Worm (Caenorhabditis elegans) whole organism, L4 larva: Measurements from ENCODE around the gene ttr-16.

ENCODE experiments used
- ZK546.5 ChIP-seq, 2 experiments: sonication (generic microtip); optimal IDR thresholded peaks; 2 replicates each; lab custom pipeline; 2017; ENCODE audit warnings: missing biosample characterization in 2 of 2, missing genetic modification characterization in 2 of 2
- arid-1 ChIP-seq: fragments of 200-800 bp; sonication (Bioruptor generic); conservative IDR thresholded peaks from 2 replicates; pipeline ENCODE4 v1.3.6; 2022; ENCODE audit warnings: missing genetic modification reagents, missing genetic modification characterization, missing compliant biosample characterization
- attf-4 ChIP-seq: sonication (generic microtip); optimal IDR thresholded peaks from 3 replicates; lab custom pipeline; 2017; ENCODE audit warnings: missing biosample characterization, missing genetic modification characterization
- dmd-9 ChIP-seq: fragments of 200-800 bp; sonication (Bioruptor generic); IDR thresholded peaks from 2 replicates; pipeline ENCODE4 v1.3.6; 2022; ENCODE audit warnings: missing genetic modification reagents, missing genetic modification characterization, missing compliant biosample characterization
- hlh-30 ChIP-seq: sonication (generic microtip); optimal IDR thresholded peaks from 2 replicates; lab custom pipeline; 2017; ENCODE audit warnings: antibody characterized with exemption, mild to moderate bottlenecking, missing genetic modification characterization, missing compliant biosample characterization; ENCODE audit not compliant: insufficient read depth
- nhr-41 ChIP-seq: fragments of 200-800 bp; sonication (Bioruptor generic); IDR thresholded peaks from 2 replicates; pipeline ENCODE4 v1.3.6; 2022; ENCODE audit warnings: missing genetic modification reagents, missing genetic modification characterization, missing compliant biosample characterization
- pha-4 ChIP-seq, 2 experiments: fragments of 150-350 bp in 1 of 2; fragments of 200-800 bp in 1 of 2; sonication (Bioruptor generic) in 1 of 2; IDR thresholded peaks in 1 of 2; optimal IDR thresholded peaks in 1 of 2; 2 replicates each; pipeline versions ENCODE4 v1.3.6 to Lab custom; 2014 to 2022; ENCODE audit warnings: missing genetic modification characterization in 2 of 2, missing genetic modification reagents in 2 of 2, missing biosample characterization in 1 of 2, missing compliant biosample characterization in 1 of 2
- pqm-1 ChIP-seq: sonication (generic microtip); optimal IDR thresholded peaks from 2 replicates; lab custom pipeline; 2017; ENCODE audit warnings: missing biosample characterization, missing genetic modification characterization
- snpc-4 ChIP-seq: fragments of 150-350 bp; optimal IDR thresholded peaks from 2 replicates; lab custom pipeline; 2014; ENCODE audit warnings: missing biosample characterization, missing genetic modification characterization
- unc-39 ChIP-seq: sonication (generic microtip); optimal IDR thresholded peaks from 2 replicates; lab custom pipeline; 2017; ENCODE audit warnings: missing biosample characterization, missing genetic modification characterization
- vab-7 ChIP-seq: fragments of 200-800 bp; sonication (Bioruptor generic); IDR thresholded peaks from 2 replicates; pipeline ENCODE4 v1.3.6; 2022; ENCODE audit warnings: missing genetic modification reagents, missing genetic modification characterization, missing compliant biosample characterization
- zag-1 ChIP-seq: fragments of 150-350 bp; optimal IDR thresholded peaks from 2 replicates; lab custom pipeline; 2014; ENCODE audit warnings: missing biosample characterization, missing genetic modification characterization
- zfp-2 ChIP-seq: sonication (generic microtip); optimal IDR thresholded peaks from 2 replicates; lab custom pipeline; 2016; ENCODE audit warnings: mild to moderate bottlenecking, missing genetic modification characterization, missing compliant biosample characterization

DNA sequence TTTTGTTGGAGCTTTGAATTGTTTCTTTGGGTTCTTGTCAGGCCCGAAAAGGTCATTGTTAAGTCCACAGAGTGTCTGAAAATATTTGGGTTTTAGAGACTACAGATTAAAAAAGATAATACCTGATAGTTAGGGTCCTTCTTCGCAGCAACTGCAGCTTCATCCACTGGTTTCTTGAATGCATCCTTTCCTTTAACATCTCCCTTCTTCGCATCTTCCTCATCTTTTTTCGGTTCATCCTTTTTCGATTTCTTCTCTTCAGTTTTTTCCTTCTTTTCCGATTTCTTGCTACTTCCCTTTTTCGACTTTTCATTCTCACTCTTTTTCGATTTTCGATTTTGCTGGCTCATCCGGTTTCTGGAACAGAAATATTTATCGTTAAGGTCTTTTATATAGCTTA lies 39.6 kb upstream of the ttr-16 start:
- TF ChIP-seq pha-4 (GFP tag; IDR thresholded peaks at IDR 0.05; lab: Robert Waterston, UW) = no peak
- TF ChIP-seq pha-4 (tag; optimal IDR thresholded peaks at IDR 0.05; lab: Kevin White, UChicago) = no peak
- TF ChIP-seq ZK546.5 (tag; optimal IDR thresholded peaks at IDR 0.05; lab: Kevin White, UChicago) = no peak
- TF ChIP-seq pqm-1 (tag; lab: Kevin White, UChicago) = no peak
- TF ChIP-seq unc-39 (tag; lab: Kevin White, UChicago) = no peak
- TF ChIP-seq arid-1 (GFP tag; lab: Robert Waterston, UW) = no peak
- TF ChIP-seq zag-1 (tag; lab: Kevin White, UChicago) = no peak
- no peak for TF ChIP-seq nhr-41 (GFP tag; lab: Robert Waterston, UW)
- TF ChIP-seq hlh-30 (tag; lab: Kevin White, UChicago) = no peak
- TF ChIP-seq dmd-9 (GFP tag; lab: Robert Waterston, UW) = no peak
- TF ChIP-seq zfp-2 = no peak
- no peak for TF ChIP-seq snpc-4 (tag; lab: Kevin White, UChicago)
- no peak for TF ChIP-seq vab-7 (GFP tag; lab: Robert Waterston, UW)
- no peak for TF ChIP-seq attf-4 (tag; lab: Kevin White, UChicago)
